Worm (Caenorhabditis elegans): ENCODE results near the gene F44E7.7.
A peak's percentile ranks its signal among the peaks of the same experiment; 100 is the strongest.

The F44E7.7 gene

ce11 chrV:5768292-5768695 is 17.0 kb downstream of the F44E7.7 start (continued):
- TF ChIP-seq dmd-8 (GFP tag; IDR thresholded peaks at IDR 0.05) (no peak), skn-1 (tag; optimal IDR thresholded peaks at IDR 0.05) (no peak), lin-38 (GFP tag; IDR thresholded peaks at IDR 0.05) (peak; percentile 32; the same call in 1 of the 2 replicates), lin-15B (tag; optimal IDR thresholded peaks at IDR 0.05) (no peak), gei-8 (GFP tag; optimal IDR thresholded peaks at IDR 0.05) (peak; percentile 71), nhr-11 (tag; optimal IDR thresholded peaks at IDR 0.05) (no peak), nhr-25 (tag; optimal IDR thresholded peaks at IDR 0.05; ENCODE audit: borderline replicate concordance, insufficient read depth) (peak; percentile 64), set-16 (GFP tag; IDR thresholded peaks at IDR 0.05) (no peak), ceh-62 (tag; optimal IDR thresholded peaks at IDR 0.05) (no peak), mep-1 (tag; optimal IDR thresholded peaks at IDR 0.05) (peak; percentile 28), F26F4.8 (GFP tag; conservative IDR thresholded peaks at IDR 0.05) (no peak), pqm-1 (tag; optimal IDR thresholded peaks at IDR 0.05) (peak; percentile 33), Y105C5A.15 (GFP tag; IDR thresholded peaks at IDR 0.05) (no peak), dpl-1 (GFP tag; optimal IDR thresholded peaks at IDR 0.05) (peak; percentile 30), zag-1 (tag; optimal IDR thresholded peaks at IDR 0.05) (no peak), lir-3 (tag; optimal IDR thresholded peaks at IDR 0.05) (no peak), dmd-6 (GFP tag; IDR thresholded peaks at IDR 0.05) (peak; percentile 86), mdt-29 (GFP tag; IDR thresholded peaks at IDR 0.05) (no peak), nhr-111 (GFP tag; optimal IDR thresholded peaks at IDR 0.05) (no peak), F49E8.2 (tag; optimal IDR thresholded peaks at IDR 0.05; ENCODE audit: borderline replicate concordance) (no peak), F10B5.3 (tag; optimal IDR thresholded peaks at IDR 0.05) (no peak), lin-13 (GFP tag; optimal IDR thresholded peaks at IDR 0.05) (no peak), ztf-7 (tag; optimal IDR thresholded peaks at IDR 0.05) (peak; percentile 17), nhr-102 (tag; optimal IDR thresholded peaks at IDR 0.05) (peak; percentile 78), lin-29 (GFP tag; IDR thresholded peaks at IDR 0.05) (no peak), egl-27 (tag; optimal IDR thresholded peaks at IDR 0.05) (no peak), attf-4 (tag; optimal IDR thresholded peaks at IDR 0.05) (no peak), spr-1 (tag; optimal IDR thresholded peaks at IDR 0.05) (peak; percentile 67), zfp-2 (tag; optimal IDR thresholded peaks at IDR 0.05) (no peak), mxl-2 (GFP tag; conservative IDR thresholded peaks at IDR 0.05) (peak; percentile 97), daf-12 (tag; optimal IDR thresholded peaks at IDR 0.05) (no peak), hmg-1.1 (GFP tag; IDR thresholded peaks at IDR 0.05) (0 out of 2 replicates have a peak, but pooled peaks have one; percentile 11), F37D6.2 (tag; optimal IDR thresholded peaks at IDR 0.05) (no peak), T20F7.1 (GFP tag; optimal IDR thresholded peaks at IDR 0.05) (peak; percentile 15), snpc-1.2 (GFP tag; IDR thresholded peaks at IDR 0.05) (no peak), lim-7 (GFP tag; IDR thresholded peaks at IDR 0.05) (no peak), snpc-4 (tag; optimal IDR thresholded peaks at IDR 0.05) (no peak), tag-97 (GFP tag; IDR thresholded peaks at IDR 0.05) (no peak), tra-1 (GFP tag; IDR thresholded peaks at IDR 0.05) (peak; percentile 40; the same call in 1 of the 2 replicates), ceh-44 (GFP tag; IDR thresholded peaks at IDR 0.05) (no peak), vab-7 (GFP tag; IDR thresholded peaks at IDR 0.05) (no peak), unc-130 (GFP tag; optimal IDR thresholded peaks at IDR 0.05) (no peak), madf-9 (GFP tag; conservative IDR thresholded peaks at IDR 0.05) (no peak), madf-5 (GFP tag; IDR thresholded peaks at IDR 0.05) (no peak), ceh-28 (tag; optimal IDR thresholded peaks at IDR 0.05) (no peak), unc-39 (tag; optimal IDR thresholded peaks at IDR 0.05) (no peak), F44E2.7 (GFP tag; IDR thresholded peaks at IDR 0.05) (no peak), nhr-237 (tag; optimal IDR thresholded peaks at IDR 0.05) (no peak), daf-8 (GFP tag; IDR thresholded peaks at IDR 0.05) (no peak), nhr-28 (tag; optimal IDR thresholded peaks at IDR 0.05) (peak; percentile 81), zip-11 (GFP tag; IDR thresholded peaks at IDR 0.05) (no peak), aly-2 (tag; optimal IDR thresholded peaks at IDR 0.05) (no peak)

All from whole organism, L4 larva.